Worm (Caenorhabditis elegans): ENCODE measurements around the gene spe-36.

- TF ChIP-seq ama-1 (optimal IDR thresholded peaks at IDR 0.05) (no peak), B0310.2 (tag; optimal IDR thresholded peaks at IDR 0.05) (no peak), sea-1 (GFP tag; conservative IDR thresholded peaks at IDR 0.05) (no peak), hnd-1 (tag; optimal IDR thresholded peaks at IDR 0.05) (no peak), tbx-37 (GFP tag; conservative IDR thresholded peaks at IDR 0.05) (no peak)
Observed at ce11 chrIV:11570200-11570599, 21.9 kb downstream of the spe-36 start, which contains the start of gene srgp-1.

Data from whole organism, early embryonic.